Worm (Caenorhabditis elegans) whole organism, L3 larva: ENCODE data around the gene ZK370.6.

Experiments
- nhr-12 ChIP-seq: fragments of 150-350 bp; optimal IDR thresholded peaks from 2 replicates; lab custom pipeline; 2014; ENCODE audit warnings: missing biosample characterization, missing genetic modification characterization
- skn-1 ChIP-seq: fragments of 150-350 bp; optimal IDR thresholded peaks from 2 replicates; lab custom pipeline; 2014; ENCODE audit warnings: missing biosample characterization, missing genetic modification characterization

ce11 chrIII:8704765-8705164 is 38.9 kb downstream of the ZK370.6 start, which contains the start of gene B0303.16:
- TF ChIP-seq nhr-12 (tag; lab: Kevin White, UChicago) (no peak), skn-1 (no peak)
